Fruit fly (Drosophila melanogaster): ENCODE data around the gene Jon99Ci.

dm6 chr3R:29899635-29900034, 26.4 kb downstream of the Jon99Ci start:
- no peak for TF ChIP-seq psq (optimal IDR thresholded peaks at IDR 0.05)
- no peak for TF ChIP-seq insv (optimal IDR thresholded peaks at IDR 0.05)
- TF ChIP-seq Myc (optimal IDR thresholded peaks at IDR 0.05) = no peak
- no peak for TF ChIP-seq h (optimal IDR thresholded peaks at IDR 0.05)
- no peak for TF ChIP-seq ttk (optimal IDR thresholded peaks at IDR 0.05)
- TF ChIP-seq Sin3A (optimal IDR thresholded peaks at IDR 0.05) = no peak
